Fruit fly (Drosophila melanogaster) whole organism, embryonic: ENCODE results near the gene Crys.
A peak's percentile ranks its signal among the peaks of the same experiment; 100 is the strongest.
"Not testable (repeated sequence)": the region's sequence is repeated elsewhere in the genome, so short reads cannot be mapped to it uniquely, and the experiment has no call there.

Source experiments
- B-H1 ChIP-seq: fragments of 200-800 bp; sonication (Bioruptor generic); IDR thresholded peaks from 3 replicates; pipeline ENCODE4 v1.3.6; 2022; ENCODE audit warnings: missing biosample characterization, missing genetic modification characterization
- B-H2 ChIP-seq: fragments of 200-800 bp; sonication (Bioruptor generic); optimal IDR thresholded peaks from 2 replicates; lab custom pipeline; 2018; ENCODE audit warnings: missing biosample characterization, mild to moderate bottlenecking, missing genetic modification characterization
- CG10462 ChIP-seq: fragments of 200-800 bp; sonication (Bioruptor generic); optimal IDR thresholded peaks from 2 replicates; lab custom pipeline; 2016; ENCODE audit warnings: missing biosample characterization, missing genetic modification characterization
- CG12659 ChIP-seq: fragments of 200-800 bp; sonication (Bioruptor generic); optimal IDR thresholded peaks from 3 replicates; lab custom pipeline; 2017; ENCODE audit warnings: mild to moderate bottlenecking, missing biosample characterization, missing genetic modification reagents, missing genetic modification characterization
- CG13123 ChIP-seq: fragments of 200-800 bp; sonication (Bioruptor generic); optimal IDR thresholded peaks from 2 replicates; lab custom pipeline; 2016; ENCODE audit warnings: missing biosample characterization, missing genetic modification characterization
- CG17328 ChIP-seq: fragments of 200-800 bp; sonication (Bioruptor generic); IDR thresholded peaks from 2 replicates; pipeline ENCODE4 v1.3.6; 2022; ENCODE audit warnings: missing biosample characterization, missing genetic modification characterization
- CG3847 ChIP-seq: fragments of 200-800 bp; sonication (Bioruptor generic); IDR thresholded peaks from 2 replicates; pipeline ENCODE4 v1.3.6; 2022; ENCODE audit warnings: missing biosample characterization, missing genetic modification characterization
- CG4617 ChIP-seq: fragments of 200-800 bp; sonication (Bioruptor generic); optimal IDR thresholded peaks from 3 replicates; lab custom pipeline; 2016; ENCODE audit warnings: missing biosample characterization, missing genetic modification characterization, borderline replicate concordance
- CG7271 ChIP-seq: fragments of 200-800 bp; sonication (Bioruptor generic); optimal IDR thresholded peaks from 2 replicates; lab custom pipeline; 2018; ENCODE audit warnings: missing biosample characterization, mild to moderate bottlenecking, missing genetic modification characterization, moderate library complexity
- CG9817 ChIP-seq: fragments of 200-800 bp; sonication (Bioruptor generic); optimal IDR thresholded peaks from 2 replicates; lab custom pipeline; 2018; ENCODE audit warnings: missing biosample characterization, mild to moderate bottlenecking, missing genetic modification characterization, moderate library complexity
- CHES-1-like ChIP-seq: fragments of 200-800 bp; sonication (Bioruptor generic); optimal IDR thresholded peaks from 2 replicates; lab custom pipeline; 2016; ENCODE audit warnings: missing biosample characterization, missing genetic modification characterization
- H15 ChIP-seq: fragments of 200-800 bp; sonication (Bioruptor generic); IDR thresholded peaks from 3 replicates; pipeline ENCODE4 v1.3.6; 2022; ENCODE audit warnings: missing biosample characterization, missing genetic modification characterization
- Myb ChIP-seq: fragments of 200-800 bp; sonication (Bioruptor generic); optimal IDR thresholded peaks from 2 replicates; lab custom pipeline; 2016; ENCODE audit warnings: missing biosample characterization, missing genetic modification characterization
- NFAT ChIP-seq: fragments of 200-800 bp; sonication (Bioruptor generic); IDR thresholded peaks from 2 replicates; pipeline ENCODE4 v1.3.6; 2022; ENCODE audit warnings: missing biosample characterization, missing genetic modification characterization
- Pdp1 ChIP-seq, 2 experiments: fragments of 200-800 bp; sonication (Bioruptor generic); optimal IDR thresholded peaks; 3 replicates each; lab custom pipeline; 2016; ENCODE audit warnings: missing biosample characterization in 2 of 2, missing genetic modification characterization in 2 of 2, mild to moderate bottlenecking in 1 of 2, moderate library complexity in 1 of 2
- abd-A ChIP-seq: fragments of 200-800 bp; sonication (Bioruptor generic); optimal IDR thresholded peaks from 3 replicates; lab custom pipeline; 2019; ENCODE audit warnings: missing biosample characterization, mild to moderate bottlenecking, missing genetic modification characterization, moderate library complexity
- cad ChIP-seq: fragments of >200 bp; optimal IDR thresholded peaks from 2 replicates; lab custom pipeline; 2017; ENCODE audit warnings: missing biosample characterization, missing genetic modification characterization
- crc ChIP-seq: fragments of 200-800 bp; sonication (Bioruptor generic); optimal IDR thresholded peaks from 2 replicates; lab custom pipeline; 2016; ENCODE audit warnings: missing biosample characterization, missing genetic modification characterization
- gfzf ChIP-seq: fragments of 200-800 bp; sonication (Bioruptor generic); optimal IDR thresholded peaks from 2 replicates; lab custom pipeline; 2016; ENCODE audit warnings: missing biosample characterization, mild to moderate bottlenecking, missing genetic modification characterization, moderate library complexity
- gsb ChIP-seq: fragments of 200-800 bp; sonication (Bioruptor generic); IDR thresholded peaks from 2 replicates; pipeline ENCODE4 v1.3.6; 2022; ENCODE audit warnings: missing biosample characterization, missing genetic modification characterization
- nerfin-1 ChIP-seq: fragments of 200-800 bp; sonication (Bioruptor generic); optimal IDR thresholded peaks from 3 replicates; lab custom pipeline; 2019; ENCODE audit warnings: missing biosample characterization, mild to moderate bottlenecking, missing genetic modification characterization, moderate library complexity
- oc ChIP-seq: fragments of 200-800 bp; sonication (Bioruptor generic); optimal IDR thresholded peaks from 2 replicates; lab custom pipeline; 2018; ENCODE audit warnings: missing biosample characterization, mild to moderate bottlenecking, missing genetic modification characterization, moderate library complexity
- rib ChIP-seq: fragments of 200-800 bp; sonication (Bioruptor generic); IDR thresholded peaks from 2 replicates; pipeline ENCODE4 v1.3.6; 2022; ENCODE audit warnings: missing biosample characterization, missing genetic modification characterization
- row ChIP-seq: fragments of 200-800 bp; sonication (Bioruptor generic); IDR thresholded peaks from 3 replicates; pipeline ENCODE4 v1.3.6; 2022; ENCODE audit warnings: missing biosample characterization, missing genetic modification characterization

Crys gene

dm6 chr2L:11990458-11991065 is 46.6 kb downstream of the Crys start, which contains the start of gene escl (continued):
- TF ChIP-seq Pdp1 (GFP tag; optimal IDR thresholded peaks at IDR 0.05; lab: Kevin White, UChicago) (peak in 1 of 2 experiments; percentile 21), gfzf (GFP tag; lab: Kevin White, UChicago) (peak; percentile 56), NFAT (GFP tag; lab: Robert Waterston, UW) (0 out of 2 replicates have a peak, but pooled peaks have one; percentile 9), oc (tag; lab: Kevin White, UChicago) (no peak), CG3847 (GFP tag; lab: Robert Waterston, UW) (0 out of 2 replicates have a peak, but pooled peaks have one; percentile 29), B-H2 (no peak), CG17328 (GFP tag; lab: Robert Waterston, UW) (no peak), B-H1 (GFP tag; lab: Robert Waterston, UW) (no peak), CG12659 (GFP tag; lab: Kevin White, UChicago) (peak; percentile 18), row (GFP tag; lab: Robert Waterston, UW) (peak; percentile 24; the same call in 1 of the 3 replicates), rib (GFP tag; lab: Robert Waterston, UW) (no peak), CG9817 (tag; lab: Kevin White, UChicago) (no peak), CG4617 (GFP tag; lab: Kevin White, UChicago) (no peak), Myb (peak; percentile 26), cad (GFP tag; lab: Kevin White, UChicago) (no peak)

dm6 chr2L:11992602-11993001 is 48.7 kb downstream of the Crys start, which contains the start of gene Ada1-2:
TSS of gene Ada1-2 (plus strand) at chr2L:11992902.
- not testable (repeated sequence) for TF ChIP-seq gsb (GFP tag; lab: Robert Waterston, UW); CG7271 (tag; lab: Kevin White, UChicago); CHES-1-like (GFP tag; lab: Kevin White, UChicago)

DNA sequence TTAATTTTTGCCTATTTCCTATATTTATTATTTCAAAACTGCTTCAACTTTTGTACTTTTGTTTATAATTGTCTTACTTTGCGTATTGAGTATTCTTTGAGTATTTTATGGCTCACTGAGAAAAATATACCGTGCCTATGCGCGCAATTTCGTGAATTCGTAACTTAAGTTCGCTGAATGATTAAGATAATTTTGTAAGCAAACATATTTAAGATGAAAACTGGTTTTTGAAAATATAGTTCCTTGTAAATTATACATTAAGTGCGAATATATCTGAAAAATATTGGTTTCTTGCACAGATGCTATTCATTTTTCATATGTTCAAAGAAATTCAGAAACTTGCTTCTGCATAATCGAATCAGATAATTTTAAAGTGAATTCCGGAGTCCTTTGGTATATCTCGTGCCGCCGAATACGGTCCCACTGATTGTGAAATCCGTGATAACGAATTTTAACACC is 51.4 kb downstream of the Crys start, which contains the start of the genes CG18789 and Qtzl:
Gene CG18789 (minus strand): TSS at position 101 of the 459 bp plus-strand sequence.
Gene Qtzl (plus strand): TSS at position 409 of the 459 bp plus-strand sequence.
- TF ChIP-seq nerfin-1; CG10462 (GFP tag; lab: Kevin White, UChicago); abd-A (tag; lab: Kevin White, UChicago): not testable (repeated sequence)

DNA sequence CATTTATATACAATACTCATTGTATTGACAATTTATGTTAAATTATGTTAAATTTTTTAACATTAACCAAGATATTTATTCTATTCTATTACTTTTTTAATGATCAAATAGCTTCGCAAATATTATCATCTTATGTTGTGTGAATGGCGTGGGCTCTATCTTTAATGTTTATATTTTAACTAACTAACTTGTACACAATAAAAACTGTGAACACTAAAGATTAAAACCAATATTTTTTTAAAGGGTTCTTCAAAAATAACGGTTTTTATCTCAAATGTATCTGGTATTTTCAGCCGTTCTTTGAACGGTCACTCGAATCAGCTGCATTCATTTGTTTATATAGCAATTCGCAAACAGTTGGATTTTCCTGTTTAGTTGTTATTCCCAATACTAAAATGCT is 52.6 kb downstream of the Crys start, which contains the start of gene Ada1-1:
Gene Ada1-1 (plus strand): TSS at position 301 of the 400 bp plus-strand sequence.
- not testable (repeated sequence) for TF ChIP-seq CG13123 (GFP tag; lab: Kevin White, UChicago); crc (GFP tag; lab: Kevin White, UChicago); H15 (GFP tag; lab: Robert Waterston, UW)
